Worm (Caenorhabditis elegans): ENCODE data around the gene R155.3.

R155.3 gene

DNA sequence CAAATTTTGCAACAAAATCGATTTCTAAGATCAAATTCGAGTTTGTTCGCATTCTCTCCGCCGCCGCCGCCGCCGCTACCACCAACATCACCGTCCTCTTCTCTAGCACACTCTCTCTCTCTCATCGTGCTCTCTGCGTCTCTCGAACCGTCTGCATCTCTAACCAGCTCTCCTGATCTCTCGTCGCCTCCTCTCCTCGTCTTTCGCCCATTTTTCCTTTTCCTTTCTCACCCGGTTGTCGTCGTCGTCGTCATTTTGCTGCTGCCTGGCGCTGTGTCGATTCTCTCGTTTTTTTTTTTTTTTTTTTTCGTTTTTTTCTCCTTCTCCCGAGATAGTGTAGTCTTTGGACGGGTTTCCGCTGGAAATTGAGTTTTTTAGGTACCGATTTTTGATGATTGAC is 50.1 kb downstream of the R155.3 start (continued):
- TF ChIP-seq ztf-7 (tag; optimal IDR thresholded peaks at IDR 0.05) (no peak), fkh-10 (GFP tag; optimal IDR thresholded peaks at IDR 0.05) (peak; percentile 56), snpc-1.2 (GFP tag; IDR thresholded peaks at IDR 0.05) (no peak), lir-3 (tag; optimal IDR thresholded peaks at IDR 0.05) (no peak), tag-97 (GFP tag; IDR thresholded peaks at IDR 0.05) (no peak), lim-7 (GFP tag; IDR thresholded peaks at IDR 0.05) (no peak), duxl-1 (tag; optimal IDR thresholded peaks at IDR 0.05; ENCODE audit: poor library complexity) (peak; percentile 43), lsy-2 (tag; optimal IDR thresholded peaks at IDR 0.05) (peak; percentile 68 to 88), mxl-2 (GFP tag; conservative IDR thresholded peaks at IDR 0.05) (peak; percentile 36; the same call in 1 of the 2 replicates), Y75B8A.6 (GFP tag; IDR thresholded peaks at IDR 0.05) (0 out of 2 replicates have a peak, but pooled peaks have one; percentile 28), ceh-62 (tag; optimal IDR thresholded peaks at IDR 0.05) (no peak), arid-1 (GFP tag; conservative IDR thresholded peaks at IDR 0.05) (peak; percentile 72), lin-38 (GFP tag; IDR thresholded peaks at IDR 0.05) (peak; percentile 73), nhr-111 (GFP tag; optimal IDR thresholded peaks at IDR 0.05) (no peak), madf-9 (GFP tag; conservative IDR thresholded peaks at IDR 0.05) (peak; percentile 89), nhr-11 (tag; optimal IDR thresholded peaks at IDR 0.05) (peak; percentile 88), nhr-76 (tag; optimal IDR thresholded peaks at IDR 0.05) (peak; percentile 17), lin-29 (GFP tag; IDR thresholded peaks at IDR 0.05) (peak; percentile 88), mdt-29 (GFP tag; IDR thresholded peaks at IDR 0.05) (no peak; the same call in 1 of the 2 replicates), zfp-3 (GFP tag; conservative IDR thresholded peaks at IDR 0.05) (peak; percentile 77), nhr-10 (tag; optimal IDR thresholded peaks at IDR 0.05) (peak; percentile 79), ceh-20 (GFP tag; IDR thresholded peaks at IDR 0.05) (peak; percentile 97), zag-1 (tag; optimal IDR thresholded peaks at IDR 0.05) (no peak), unc-130 (GFP tag; optimal IDR thresholded peaks at IDR 0.05) (no peak), daf-8 (GFP tag; IDR thresholded peaks at IDR 0.05) (no peak), F44E2.7 (GFP tag; IDR thresholded peaks at IDR 0.05) (no peak), R02D3.7 (tag; optimal IDR thresholded peaks at IDR 0.05) (no peak), egl-43 (GFP tag; IDR thresholded peaks at IDR 0.05) (peak; percentile 79), mdl-1 (tag; optimal IDR thresholded peaks at IDR 0.05) (peak; percentile 81 to 90), egl-27 (tag; optimal IDR thresholded peaks at IDR 0.05) (no peak), ceh-32 (tag; optimal IDR thresholded peaks at IDR 0.05; ENCODE audit: poor library complexity) (peak; percentile 15), ceh-44 (GFP tag; IDR thresholded peaks at IDR 0.05) (no peak), hlh-30 (tag; optimal IDR thresholded peaks at IDR 0.05; ENCODE audit: insufficient read depth) (peak; percentile 90), zip-11 (GFP tag; IDR thresholded peaks at IDR 0.05) (no peak), ZK546.5 (tag; optimal IDR thresholded peaks at IDR 0.05) (no peak), daf-16 (GFP tag; optimal IDR thresholded peaks at IDR 0.05) (peak in 1 of 2 experiments; percentile 63), daf-16 (tag; optimal IDR thresholded peaks at IDR 0.05) (peak; percentile 61), nhr-41 (GFP tag; IDR thresholded peaks at IDR 0.05) (no peak), fos-1 (tag; optimal IDR thresholded peaks at IDR 0.05) (peak; percentile 48), spr-1 (tag; optimal IDR thresholded peaks at IDR 0.05) (peak; percentile 19), nhr-6 (tag; optimal IDR thresholded peaks at IDR 0.05) (peak; percentile 51), F26F4.8 (GFP tag; conservative IDR thresholded peaks at IDR 0.05) (no peak), dve-1 (tag; optimal IDR thresholded peaks at IDR 0.05; ENCODE audit: insufficient read depth) (peak; percentile 83), unc-39 (tag; optimal IDR thresholded peaks at IDR 0.05) (no peak), F37D6.2 (tag; optimal IDR thresholded peaks at IDR 0.05) (peak; percentile 73), pqm-1 (tag; optimal IDR thresholded peaks at IDR 0.05) (no peak), dpl-1 (GFP tag; optimal IDR thresholded peaks at IDR 0.05) (peak; percentile 32), ama-1 (optimal IDR thresholded peaks at IDR 0.05) (peak; percentile 76), spr-3 (GFP tag; optimal IDR thresholded peaks at IDR 0.05) (no peak), attf-4 (tag; optimal IDR thresholded peaks at IDR 0.05) (no peak), T20F7.1 (GFP tag; optimal IDR thresholded peaks at IDR 0.05) (no peak), hlh-11 (tag; optimal IDR thresholded peaks at IDR 0.05) (peak; percentile 99)
